Fruit fly (Drosophila melanogaster): ENCODE data around the gene D19B.
A peak's percentile ranks its signal among the peaks of the same experiment; 100 is the strongest.

D19B gene

DNA sequence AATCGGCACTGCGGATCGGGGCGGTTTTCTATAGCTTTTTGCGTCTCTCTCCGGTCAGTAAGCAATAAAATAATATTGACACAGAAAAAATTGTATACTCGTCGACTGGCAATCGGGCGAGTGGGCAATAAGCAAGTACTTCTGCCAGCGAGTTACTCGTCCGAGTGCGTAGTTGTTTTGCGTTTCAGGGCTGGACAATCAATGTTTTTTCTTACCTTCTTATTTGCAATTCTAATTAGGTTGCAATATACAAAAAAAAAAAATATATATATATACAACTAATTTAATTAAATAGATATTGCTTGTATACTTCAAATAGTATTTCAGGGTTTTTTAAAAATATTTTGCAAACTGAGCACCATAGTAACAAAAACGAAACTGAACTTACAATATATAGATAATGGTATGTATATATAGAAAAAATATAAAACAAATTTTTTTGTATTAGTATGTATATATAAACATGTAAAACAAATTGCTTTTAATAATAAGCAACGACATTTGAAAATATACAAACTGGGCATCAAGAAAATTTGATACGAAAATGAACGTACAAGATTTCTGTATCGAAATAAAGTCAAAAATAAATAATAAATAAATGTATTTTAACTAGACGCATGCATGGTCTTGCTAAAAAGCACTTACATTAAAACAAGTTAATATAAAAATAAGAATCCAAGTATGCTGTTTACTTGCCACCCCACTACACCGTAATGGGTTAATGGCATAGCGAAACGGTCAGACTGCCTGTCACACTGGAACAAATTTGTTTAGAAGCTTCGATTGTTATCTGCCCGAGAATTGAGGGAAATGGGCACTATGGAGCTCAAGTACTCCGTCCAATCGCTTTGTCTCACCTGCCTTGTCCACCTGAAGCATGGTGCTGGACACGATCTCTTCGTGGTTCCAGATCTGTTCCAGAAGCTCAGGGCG, 4.5 kb upstream of the D19B start, which contains the start of the genes D19A and CG7386 (continued):
- TF ChIP-seq CHES-1-like (GFP tag; optimal IDR thresholded peaks at IDR 0.05) (peak; percentile 22), CG10462 (GFP tag; optimal IDR thresholded peaks at IDR 0.05) (no peak), dm (GFP tag; optimal IDR thresholded peaks at IDR 0.05) (no peak), Optix (GFP tag; IDR thresholded peaks at IDR 0.05) (peak; percentile 61), CG31224 (GFP tag; IDR thresholded peaks at IDR 0.05) (0 out of 2 replicates have a peak, but pooled peaks have one; percentile 29), sd (tag; optimal IDR thresholded peaks at IDR 0.05) (no peak), CG9727 (GFP tag; optimal IDR thresholded peaks at IDR 0.05) (peak; percentile 29), gem (tag; optimal IDR thresholded peaks at IDR 0.05) (peak; percentile 74), CG14667 (GFP tag; IDR thresholded peaks at IDR 0.05) (peak; percentile 39; the same call in 1 of the 2 replicates), CG8359 (GFP tag; optimal IDR thresholded peaks at IDR 0.05; ENCODE audit: borderline replicate concordance) (no peak), CG15479 (GFP tag; optimal IDR thresholded peaks at IDR 0.05) (no peak), CG34422 (GFP tag; IDR thresholded peaks at IDR 0.05) (peak; percentile 52), fu2 (GFP tag; optimal IDR thresholded peaks at IDR 0.05) (peak; percentile 9), sens (GFP tag) (peak; percentile 83), CG7963 (GFP tag; IDR thresholded peaks at IDR 0.05; ENCODE audit: partially characterized antibody) (no peak), ac (GFP tag; optimal IDR thresholded peaks at IDR 0.05) (no peak), CG7372 (GFP tag; IDR thresholded peaks at IDR 0.05) (peak; percentile 32; the same call in 1 of the 2 replicates), dati (GFP tag; IDR thresholded peaks at IDR 0.05) (no peak), CG9215 (GFP tag; IDR thresholded peaks at IDR 0.05) (peak; percentile 22; the same call in 1 of the 2 replicates), rib (GFP tag; IDR thresholded peaks at IDR 0.05) (no peak), Ada2b (GFP tag; IDR thresholded peaks at IDR 0.05) (peak; percentile 59), HLH4C (GFP tag; IDR thresholded peaks at IDR 0.05; ENCODE audit: partially characterized antibody) (peak; percentile 51; the same call in 2 of the 3 replicates), kah (GFP tag; optimal IDR thresholded peaks at IDR 0.05) (peak; percentile 32), HHEX (GFP tag; optimal IDR thresholded peaks at IDR 0.05) (peak; percentile 4), ind (GFP tag; optimal IDR thresholded peaks at IDR 0.05) (peak; percentile 57), Atf3 (GFP tag; optimal IDR thresholded peaks at IDR 0.05) (no peak), CG6813 (GFP tag; optimal IDR thresholded peaks at IDR 0.05) (no peak), Blimp-1 (GFP tag; optimal IDR thresholded peaks at IDR 0.05) (peak; percentile 48), NK7.1 (GFP tag; optimal IDR thresholded peaks at IDR 0.05) (no peak), Poxn (GFP tag; IDR thresholded peaks at IDR 0.05) (no peak), CG11093 (GFP tag; IDR thresholded peaks at IDR 0.05) (peak; percentile 53; the same call in 2 of the 3 replicates), chinmo (GFP tag; IDR thresholded peaks at IDR 0.05; ENCODE audit: partially characterized antibody) (no peak), CG9817 (tag; optimal IDR thresholded peaks at IDR 0.05) (peak; percentile 58), sr (GFP tag; IDR thresholded peaks at IDR 0.05) (0 out of 3 replicates have a peak, but pooled peaks have one; percentile 8), btn (GFP tag; optimal IDR thresholded peaks at IDR 0.05) (no peak), eyg (GFP tag; optimal IDR thresholded peaks at IDR 0.05) (no peak), CG17361 (GFP tag; IDR thresholded peaks at IDR 0.05) (peak; percentile 75; the same call in 2 of the 3 replicates), Trl (optimal IDR thresholded peaks at IDR 0.05) (no peak), Trl (GFP tag; optimal IDR thresholded peaks at IDR 0.05) (peak; percentile 54), Doc3 (GFP tag; IDR thresholded peaks at IDR 0.05; ENCODE audit: partially characterized antibody) (0 out of 3 replicates have a peak, but pooled peaks have one; percentile 25), sqz (GFP tag; optimal IDR thresholded peaks at IDR 0.05) (peak; percentile 88), CG17186 (GFP tag; optimal IDR thresholded peaks at IDR 0.05) (no peak), gcm2 (GFP tag; optimal IDR thresholded peaks at IDR 0.05) (peak; percentile 49), Jarid2 (GFP tag; optimal IDR thresholded peaks at IDR 0.05) (no peak), Nf-YA (GFP tag; IDR thresholded peaks at IDR 0.05) (0 out of 2 replicates have a peak, but pooled peaks have one; percentile 14), CG6272 (GFP tag; IDR thresholded peaks at IDR 0.05) (peak; percentile 57; the same call in 1 of the 2 replicates), Bgb (GFP tag; IDR thresholded peaks at IDR 0.05; ENCODE audit: partially characterized antibody) (peak; percentile 35; the same call in 1 of the 2 replicates), CG11085 (GFP tag; IDR thresholded peaks at IDR 0.05) (peak; percentile 44; the same call in 1 of the 2 replicates)

Measured in whole organism, embryonic.